Worm (Caenorhabditis elegans): ENCODE results near the gene B0554.1.

ce11 chrV:450757-451501 lies 12.7 kb downstream of the B0554.1 start, which contains the start of gene nhr-123:
- TF ChIP-seq egl-27 (tag; optimal IDR thresholded peaks at IDR 0.05): no peak
- no peak for TF ChIP-seq zag-1 (tag; optimal IDR thresholded peaks at IDR 0.05)
- no peak for TF ChIP-seq ztf-4 (tag; optimal IDR thresholded peaks at IDR 0.05)
- no peak for TF ChIP-seq mdl-1 (tag; optimal IDR thresholded peaks at IDR 0.05)
- TF ChIP-seq sem-4 (tag; optimal IDR thresholded peaks at IDR 0.05): no peak

All from whole organism, L2 larva.